Worm (Caenorhabditis elegans): ENCODE measurements around the gene tag-180.
A peak's percentile ranks its signal among the peaks of the same experiment; 100 is the strongest.

- TF ChIP-seq nhr-6 (tag; optimal IDR thresholded peaks at IDR 0.05): no peak
- no peak for TF ChIP-seq blmp-1 (tag; optimal IDR thresholded peaks at IDR 0.05; ENCODE audit: insufficient read depth)
- no peak for TF ChIP-seq mdl-1 (tag; optimal IDR thresholded peaks at IDR 0.05)
- TF ChIP-seq elt-1 (tag; optimal IDR thresholded peaks at IDR 0.05): no peak
- TF ChIP-seq aly-2 (tag; optimal IDR thresholded peaks at IDR 0.05): no peak
- no peak for TF ChIP-seq zag-1 (tag; optimal IDR thresholded peaks at IDR 0.05)
- no peak for TF ChIP-seq dmd-4 (tag; optimal IDR thresholded peaks at IDR 0.05)
- no peak for TF ChIP-seq nhr-237 (tag; optimal IDR thresholded peaks at IDR 0.05)
- TF ChIP-seq nhr-129 (tag; optimal IDR thresholded peaks at IDR 0.05): no peak
- TF ChIP-seq C34F6.9 (tag; optimal IDR thresholded peaks at IDR 0.05): peak; percentile 22
Observed at ce11 chrII:11329021-11329479, at the start of gene tag-180.

All from whole organism, L2 larva.